Fruit fly (Drosophila melanogaster): ENCODE data around the gene CG14292.

The CG14292 gene

dm6 chr3R:18916715-18917253 lies 11.3 kb upstream of the CG14292 start:
- peak; percentile 56 for TF ChIP-seq CG7101 (tag; optimal IDR thresholded peaks at IDR 0.05)
- TF ChIP-seq cnc (optimal IDR thresholded peaks at IDR 0.05): peak; percentile 95 to 99
- no peak for TF ChIP-seq CG1620 (GFP tag; optimal IDR thresholded peaks at IDR 0.05)
- TF ChIP-seq CG33017 (tag; optimal IDR thresholded peaks at IDR 0.05): peak; percentile 65
- TF ChIP-seq CG12768 (GFP tag; optimal IDR thresholded peaks at IDR 0.05): peak; percentile 81
- TF ChIP-seq ovo (GFP tag; optimal IDR thresholded peaks at IDR 0.05): no peak
- peak; percentile 44 for TF ChIP-seq CG14711 (tag; optimal IDR thresholded peaks at IDR 0.05)
- TF ChIP-seq Clk (GFP tag; optimal IDR thresholded peaks at IDR 0.05): no peak
- no peak for TF ChIP-seq CG5204 (GFP tag; optimal IDR thresholded peaks at IDR 0.05)
- peak; percentile 56 for TF ChIP-seq pad (GFP tag; optimal IDR thresholded peaks at IDR 0.05)
- TF ChIP-seq cic (GFP tag; optimal IDR thresholded peaks at IDR 0.05): peak; percentile 82
- peak; percentile 83 for TF ChIP-seq bab1 (GFP tag; optimal IDR thresholded peaks at IDR 0.05)
- peak; percentile 57 for TF ChIP-seq CG11617 (GFP tag; optimal IDR thresholded peaks at IDR 0.05)
- TF ChIP-seq tj (GFP tag; optimal IDR thresholded peaks at IDR 0.05): peak; percentile 94
- peak; percentile 14 for TF ChIP-seq Crg-1 (GFP tag; optimal IDR thresholded peaks at IDR 0.05)
- TF ChIP-seq toe (GFP tag; optimal IDR thresholded peaks at IDR 0.05): no peak
- TF ChIP-seq Hr96 (GFP tag; optimal IDR thresholded peaks at IDR 0.05): peak; percentile 59
- TF ChIP-seq kay (GFP tag; ENCODE audit: borderline replicate concordance): peak; percentile 99
- TF ChIP-seq CG7045 (GFP tag; optimal IDR thresholded peaks at IDR 0.05): peak; percentile 36
- peak; percentile 65 for TF ChIP-seq Mnt (GFP tag; optimal IDR thresholded peaks at IDR 0.05)

- TF ChIP-seq Crg-1 (GFP tag; optimal IDR thresholded peaks at IDR 0.05) (no peak), cic (GFP tag; optimal IDR thresholded peaks at IDR 0.05) (peak; percentile 46)
These were observed 10.3 kb upstream of the CG14292 start for dm6 chr3R:18915644-18916194.

- TF ChIP-seq CG1620 (GFP tag; optimal IDR thresholded peaks at IDR 0.05): no peak
- TF ChIP-seq pad (GFP tag; optimal IDR thresholded peaks at IDR 0.05): peak; percentile 14
- peak; percentile 85 for TF ChIP-seq kay (GFP tag; ENCODE audit: borderline replicate concordance)
- TF ChIP-seq cnc (optimal IDR thresholded peaks at IDR 0.05): no peak
- no peak for TF ChIP-seq CG11617 (GFP tag; optimal IDR thresholded peaks at IDR 0.05)
- peak; percentile 50 for TF ChIP-seq CG7101 (tag; optimal IDR thresholded peaks at IDR 0.05)
- no peak for TF ChIP-seq toe (GFP tag; optimal IDR thresholded peaks at IDR 0.05)
- no peak for TF ChIP-seq CG7045 (GFP tag; optimal IDR thresholded peaks at IDR 0.05)
- peak; percentile 94 for TF ChIP-seq tj (GFP tag; optimal IDR thresholded peaks at IDR 0.05)
- TF ChIP-seq Mnt (GFP tag; optimal IDR thresholded peaks at IDR 0.05): peak; percentile 71
- peak; percentile 68 for TF ChIP-seq cic (GFP tag; optimal IDR thresholded peaks at IDR 0.05)
- no peak for TF ChIP-seq CG14711 (tag; optimal IDR thresholded peaks at IDR 0.05)
- no peak for TF ChIP-seq Crg-1 (GFP tag; optimal IDR thresholded peaks at IDR 0.05)
- TF ChIP-seq ovo (GFP tag; optimal IDR thresholded peaks at IDR 0.05): peak; percentile 28
- TF ChIP-seq CG33017 (tag; optimal IDR thresholded peaks at IDR 0.05): peak; percentile 65
- no peak for TF ChIP-seq Clk (GFP tag; optimal IDR thresholded peaks at IDR 0.05)
- peak; percentile 3 for TF ChIP-seq bab1 (GFP tag; optimal IDR thresholded peaks at IDR 0.05)
- peak; percentile 79 for TF ChIP-seq CG12768 (GFP tag; optimal IDR thresholded peaks at IDR 0.05)
- no peak for TF ChIP-seq CG5204 (GFP tag; optimal IDR thresholded peaks at IDR 0.05)
- no peak for TF ChIP-seq Hr96 (GFP tag; optimal IDR thresholded peaks at IDR 0.05)
These were observed 9.3 kb upstream of the CG14292 start, which contains the start of gene Xrp1 for dm6 chr3R:18914594-18915275. Gene Xrp1 (plus strand): TSS chr3R:18914968.

dm6 chr3R:18913856-18914593 lies 8.6 kb upstream of the CG14292 start:
- TF ChIP-seq pad (GFP tag; optimal IDR thresholded peaks at IDR 0.05) (no peak), CG5204 (GFP tag; optimal IDR thresholded peaks at IDR 0.05) (no peak), tj (GFP tag; optimal IDR thresholded peaks at IDR 0.05) (no peak), CG11617 (GFP tag; optimal IDR thresholded peaks at IDR 0.05) (no peak), ovo (GFP tag; optimal IDR thresholded peaks at IDR 0.05) (no peak), kay (GFP tag; ENCODE audit: borderline replicate concordance) (peak; percentile 80), CG12768 (GFP tag; optimal IDR thresholded peaks at IDR 0.05) (no peak), Clk (GFP tag; optimal IDR thresholded peaks at IDR 0.05) (no peak), Mnt (GFP tag; optimal IDR thresholded peaks at IDR 0.05) (no peak), CG1620 (GFP tag; optimal IDR thresholded peaks at IDR 0.05) (no peak), CG33017 (tag; optimal IDR thresholded peaks at IDR 0.05) (peak; percentile 13), cic (GFP tag; optimal IDR thresholded peaks at IDR 0.05) (no peak), Hr96 (GFP tag; optimal IDR thresholded peaks at IDR 0.05) (no peak), bab1 (GFP tag; optimal IDR thresholded peaks at IDR 0.05) (no peak), CG7101 (tag; optimal IDR thresholded peaks at IDR 0.05) (no peak), CG14711 (tag; optimal IDR thresholded peaks at IDR 0.05) (peak; percentile 4), CG7045 (GFP tag; optimal IDR thresholded peaks at IDR 0.05) (no peak), cnc (optimal IDR thresholded peaks at IDR 0.05) (no peak), Crg-1 (GFP tag; optimal IDR thresholded peaks at IDR 0.05) (no peak), toe (GFP tag; optimal IDR thresholded peaks at IDR 0.05) (peak; percentile 33)

dm6 chr3R:18912782-18913331 lies 7.4 kb upstream of the CG14292 start, which contains the start of gene Sgsh:
Gene Sgsh (minus strand): TSS chr3R:18912922.
- no peak for TF ChIP-seq CG12768 (GFP tag; optimal IDR thresholded peaks at IDR 0.05)
- no peak for TF ChIP-seq toe (GFP tag; optimal IDR thresholded peaks at IDR 0.05)
- no peak for TF ChIP-seq Clk (GFP tag; optimal IDR thresholded peaks at IDR 0.05)
- no peak for TF ChIP-seq CG11617 (GFP tag; optimal IDR thresholded peaks at IDR 0.05)
- no peak for TF ChIP-seq ovo (GFP tag; optimal IDR thresholded peaks at IDR 0.05)
- TF ChIP-seq CG5204 (GFP tag; optimal IDR thresholded peaks at IDR 0.05): no peak
- TF ChIP-seq pad (GFP tag; optimal IDR thresholded peaks at IDR 0.05): no peak
- no peak for TF ChIP-seq kay (GFP tag; ENCODE audit: borderline replicate concordance)
